Worm (Caenorhabditis elegans) whole organism, early embryonic: ENCODE results near the gene F02D10.2.

ENCODE experiments used
- aly-1 ChIP-seq: sonication (generic microtip); optimal IDR thresholded peaks from 2 replicates; lab custom pipeline; 2016; ENCODE audit warnings: missing genetic modification characterization, missing compliant biosample characterization
- ama-1 ChIP-seq: fragments of 150-350 bp; optimal IDR thresholded peaks from 2 replicates; lab custom pipeline; 2014
- ceh-13 ChIP-seq: fragments of 200-800 bp; sonication (Bioruptor generic); optimal IDR thresholded peaks from 2 replicates; lab custom pipeline; 2018; ENCODE audit warnings: mild to moderate bottlenecking, missing genetic modification characterization, missing compliant biosample characterization
- flt-1 ChIP-seq: fragments of 200-800 bp; sonication (Bioruptor generic); IDR thresholded peaks from 2 replicates; pipeline ENCODE4 v1.3.6; 2022; ENCODE audit warnings: missing genetic modification characterization, missing compliant biosample characterization
- hmbx-1 ChIP-seq: sonication (generic microtip); optimal IDR thresholded peaks from 2 replicates; lab custom pipeline; 2016; ENCODE audit warnings: mild to moderate bottlenecking, missing genetic modification characterization, missing compliant biosample characterization
- hnd-1 ChIP-seq: sonication (generic microtip); optimal IDR thresholded peaks from 2 replicates; lab custom pipeline; 2016; ENCODE audit warnings: missing genetic modification characterization, missing compliant biosample characterization
- pes-1 ChIP-seq: fragments of 200-800 bp; sonication (Bioruptor generic); IDR thresholded peaks from 2 replicates; pipeline ENCODE4 v1.3.6; 2022; ENCODE audit warnings: missing genetic modification reagents, missing genetic modification characterization, missing compliant biosample characterization
- scrt-1 ChIP-seq: fragments of 200-800 bp; sonication (Bioruptor generic); IDR thresholded peaks from 2 replicates; pipeline ENCODE4 v1.3.6; 2022; ENCODE audit warnings: missing genetic modification characterization, missing compliant biosample characterization
- sea-1 ChIP-seq: fragments of 200-800 bp; sonication (Bioruptor generic); conservative IDR thresholded peaks from 2 replicates; pipeline ENCODE4 v1.3.6; 2022; ENCODE audit warnings: missing genetic modification characterization, missing compliant biosample characterization
- tra-4 ChIP-seq: sonication (generic microtip); optimal IDR thresholded peaks from 2 replicates; lab custom pipeline; 2017; ENCODE audit warnings: missing genetic modification characterization, missing compliant biosample characterization

DNA sequence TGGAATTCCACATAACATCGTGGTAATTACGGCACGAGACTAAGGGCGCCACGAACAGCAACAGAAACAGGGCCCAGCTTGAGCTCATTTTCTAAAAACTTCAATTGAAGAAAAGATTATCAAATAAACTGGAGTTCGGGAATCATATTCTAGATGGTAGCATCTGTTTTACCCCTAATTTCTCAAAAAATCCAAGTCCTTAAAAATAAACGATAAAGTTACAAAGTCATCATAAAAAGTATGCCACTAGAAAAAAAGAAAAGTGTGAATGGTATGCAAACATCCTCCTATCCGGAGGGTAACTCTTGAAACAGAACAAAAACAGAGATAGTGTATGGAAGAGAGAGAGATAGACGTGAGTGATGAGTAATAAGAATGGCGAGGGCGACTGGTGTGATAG lies 13.7 kb upstream of the F02D10.2 start, which contains the start of gene efn-3:
- TF ChIP-seq tra-4 (no peak), ama-1 (lab: Kevin White, UChicago) (no peak), sea-1 (GFP tag; lab: Robert Waterston, UW) (no peak), pes-1 (GFP tag; lab: Robert Waterston, UW) (no peak), hnd-1 (no peak), aly-1 (tag; lab: Kevin White, UChicago) (no peak), flt-1 (GFP tag; lab: Robert Waterston, UW) (no peak), ceh-13 (no peak), hmbx-1 (tag; lab: Kevin White, UChicago) (no peak), scrt-1 (no peak)
